Fruit fly (Drosophila melanogaster) whole organism, embryonic: ENCODE data around the gene CG15155.

Experiments
- Asciz ChIP-seq: fragments of 200-800 bp; sonication (Bioruptor generic); optimal IDR thresholded peaks from 2 replicates; lab custom pipeline; 2017; ENCODE audit warnings: missing biosample characterization, mild to moderate bottlenecking, missing genetic modification characterization, missing genetic modification reagents
- CG10147 ChIP-seq: fragments of 200-800 bp; sonication (Bioruptor generic); optimal IDR thresholded peaks from 2 replicates; lab custom pipeline; 2019; ENCODE audit warnings: missing biosample characterization, mild to moderate bottlenecking, missing genetic modification characterization, moderate library complexity
- CG1233 ChIP-seq: fragments of 200-800 bp; sonication (Bioruptor generic); optimal IDR thresholded peaks from 4 replicates; lab custom pipeline; 2018; ENCODE audit warnings: missing biosample characterization, mild to moderate bottlenecking, missing genetic modification characterization
- CG3163 ChIP-seq: fragments of 200-800 bp; sonication (Bioruptor generic); optimal IDR thresholded peaks from 3 replicates; lab custom pipeline; 2016; ENCODE audit warnings: missing biosample characterization, missing genetic modification characterization
- CG7928 ChIP-seq: fragments of 200-800 bp; sonication (Bioruptor generic); optimal IDR thresholded peaks from 2 replicates; lab custom pipeline; 2017; ENCODE audit warnings: missing biosample characterization, mild to moderate bottlenecking, missing genetic modification characterization
- CG9215 ChIP-seq: fragments of 200-800 bp; sonication (Bioruptor generic); IDR thresholded peaks from 2 replicates; pipeline ENCODE4 v1.3.6; 2022; ENCODE audit warnings: missing biosample characterization, missing genetic modification characterization
- Opbp ChIP-seq: fragments of 200-800 bp; sonication (Bioruptor generic); IDR thresholded peaks from 3 replicates; pipeline ENCODE4 v1.3.6; 2022; ENCODE audit warnings: missing biosample characterization, missing genetic modification characterization; ENCODE audit not compliant: partially characterized antibody
- Tbp ChIP-seq: fragments of >200 bp; optimal IDR thresholded peaks from 2 replicates; lab custom pipeline; 2018; ENCODE audit warnings: missing biosample characterization, missing genetic modification characterization
- dan ChIP-seq: fragments of 200-800 bp; sonication (Bioruptor generic); IDR thresholded peaks from 2 replicates; pipeline ENCODE4 v1.3.6; 2022; ENCODE audit warnings: missing biosample characterization, missing genetic modification characterization
- seq ChIP-seq: fragments of 200-800 bp; sonication (Bioruptor generic); IDR thresholded peaks from 2 replicates; pipeline ENCODE4 v1.3.6; 2022; ENCODE audit warnings: missing biosample characterization, missing genetic modification characterization
- slp2 ChIP-seq: fragments of 200-800 bp; sonication (Bioruptor generic); optimal IDR thresholded peaks from 2 replicates; lab custom pipeline; 2016; ENCODE audit warnings: missing biosample characterization, missing genetic modification characterization
- trh ChIP-seq: fragments of 200-800 bp; sonication (Bioruptor generic); optimal IDR thresholded peaks from 2 replicates; lab custom pipeline; 2016; ENCODE audit warnings: missing biosample characterization, missing genetic modification characterization

DNA sequence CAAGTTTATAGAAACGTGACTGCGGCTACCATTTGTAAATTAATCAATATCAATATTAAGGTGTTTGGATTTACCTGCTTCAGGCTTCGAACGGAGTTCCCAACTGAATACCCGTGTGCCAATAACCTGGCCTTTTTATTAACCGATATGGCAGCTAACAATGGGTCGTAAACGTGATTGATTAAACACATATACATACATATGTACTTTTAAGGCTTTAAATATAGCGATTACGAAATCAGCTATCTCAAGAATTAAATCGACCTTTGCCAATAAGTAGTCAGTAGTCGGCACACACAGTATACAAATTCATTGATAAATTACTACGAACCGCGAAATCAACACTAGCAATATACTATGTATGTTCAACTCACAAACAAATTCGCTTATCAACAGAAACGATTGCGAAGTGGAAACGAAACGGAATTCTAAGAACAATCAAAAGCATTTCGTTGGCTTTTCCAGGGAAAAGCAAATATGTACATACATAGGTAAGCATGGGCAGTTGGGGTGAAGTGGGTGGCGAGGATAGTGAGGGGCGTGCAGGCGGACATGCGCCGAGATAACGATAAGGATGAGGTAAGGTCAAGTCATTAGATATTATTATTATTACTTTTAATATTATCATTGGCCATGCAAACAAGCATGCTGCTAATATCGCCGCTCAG is 6.0 kb upstream of the CG15155 start:
- TF ChIP-seq CG7928 (GFP tag; lab: Kevin White, UChicago): peak; percentile 14
- TF ChIP-seq slp2 (GFP tag; lab: Kevin White, UChicago): no peak
- no peak for TF ChIP-seq CG3163 (GFP tag; lab: Kevin White, UChicago)
- no peak for TF ChIP-seq Opbp (GFP tag; lab: Robert Waterston, UW)
- TF ChIP-seq dan (GFP tag; lab: Robert Waterston, UW): no peak
- no peak for TF ChIP-seq CG9215 (GFP tag; lab: Robert Waterston, UW)
- peak; percentile 54 for TF ChIP-seq CG10147 (GFP tag; lab: Kevin White, UChicago)
- peak; percentile 90 for TF ChIP-seq Asciz (GFP tag; lab: Kevin White, UChicago)
- peak; percentile 1 for TF ChIP-seq trh (GFP tag; lab: Kevin White, UChicago)
- no peak; the same call in 1 of the 2 replicates for TF ChIP-seq seq (GFP tag; lab: Robert Waterston, UW)
- TF ChIP-seq Tbp (GFP tag; lab: Kevin White, UChicago): no peak
- TF ChIP-seq CG1233 (GFP tag; lab: Kevin White, UChicago): peak; percentile 88
